Fruit fly (Drosophila melanogaster): ENCODE results near the gene Hinfp.

DNA sequence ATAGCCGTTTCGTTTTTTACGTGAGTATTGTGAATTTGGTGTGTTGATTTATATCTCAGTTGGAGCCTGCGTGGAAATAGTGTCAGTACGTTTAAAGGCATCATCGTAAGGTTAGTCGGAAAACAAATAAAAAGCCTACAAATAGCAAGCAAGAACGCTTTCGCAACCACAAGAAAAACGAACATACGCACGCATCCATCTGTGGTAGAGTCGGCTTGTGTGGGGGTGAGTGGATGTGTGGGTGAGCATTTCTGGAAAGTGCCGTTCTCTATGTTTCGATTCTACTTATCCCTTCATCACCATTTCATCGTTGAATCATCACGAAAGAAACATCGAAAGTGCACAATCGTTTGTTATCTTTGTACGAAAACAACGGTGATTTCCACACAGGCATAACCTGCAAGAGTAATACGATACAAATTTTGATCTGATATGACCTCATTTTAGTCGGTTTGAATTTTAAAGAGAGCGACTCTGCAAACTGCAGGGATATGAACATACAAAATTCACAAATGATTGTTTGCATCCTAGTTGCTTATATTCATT, 31.1 kb downstream of the Hinfp start:
- TF ChIP-seq psq (optimal IDR thresholded peaks at IDR 0.05) = no peak
- no peak for TF ChIP-seq CG8478 (optimal IDR thresholded peaks at IDR 0.05)
- TF ChIP-seq pan (optimal IDR thresholded peaks at IDR 0.05) = no peak
- no peak for TF ChIP-seq EcR (GFP tag; optimal IDR thresholded peaks at IDR 0.05)
